Fruit fly (Drosophila melanogaster) whole organism, embryonic: Measurements from ENCODE around the gene CG3902.

Experiments used
- Adf1 ChIP-seq: fragments of 200-800 bp; sonication (Bioruptor generic); IDR thresholded peaks from 2 replicates; pipeline ENCODE4 v1.3.6; 2022; ENCODE audit warnings: missing biosample characterization, missing genetic modification characterization
- Aef1 ChIP-seq: fragments of 200-800 bp; sonication (Bioruptor generic); IDR thresholded peaks from 3 replicates; pipeline ENCODE4 v1.3.6; 2022; ENCODE audit warnings: missing biosample characterization, missing genetic modification characterization
- C15 ChIP-seq: fragments of 200-800 bp; sonication (Bioruptor generic); IDR thresholded peaks from 3 replicates; pipeline ENCODE4 v1.3.6; 2022; ENCODE audit warnings: missing biosample characterization, missing genetic modification characterization
- CG10431 ChIP-seq: fragments of 200-800 bp; sonication (Bioruptor generic); optimal IDR thresholded peaks from 3 replicates; lab custom pipeline; 2018; ENCODE audit warnings: missing biosample characterization, mild to moderate bottlenecking, missing genetic modification characterization
- CG11085 ChIP-seq: fragments of 200-800 bp; sonication (Bioruptor generic); IDR thresholded peaks from 2 replicates; pipeline ENCODE4 v1.3.6; 2022; ENCODE audit warnings: missing biosample characterization, missing genetic modification characterization
- CG13123 ChIP-seq: fragments of 200-800 bp; sonication (Bioruptor generic); optimal IDR thresholded peaks from 2 replicates; lab custom pipeline; 2016; ENCODE audit warnings: missing biosample characterization, missing genetic modification characterization
- CG13424 ChIP-seq: fragments of 200-800 bp; sonication (Bioruptor generic); optimal IDR thresholded peaks from 2 replicates; lab custom pipeline; 2019; ENCODE audit warnings: missing biosample characterization, mild to moderate bottlenecking, missing genetic modification characterization, moderate library complexity
- CG13624 ChIP-seq: fragments of 200-800 bp; sonication (Bioruptor generic); optimal IDR thresholded peaks from 2 replicates; lab custom pipeline; 2016; ENCODE audit warnings: missing biosample characterization, missing genetic modification characterization
- CG13894 ChIP-seq: fragments of 200-800 bp; sonication (Bioruptor generic); optimal IDR thresholded peaks from 3 replicates; lab custom pipeline; 2018; ENCODE audit warnings: missing biosample characterization, mild to moderate bottlenecking, missing genetic modification characterization, moderate library complexity
- CG14050 ChIP-seq: fragments of 200-800 bp; sonication (Bioruptor generic); IDR thresholded peaks from 3 replicates; pipeline ENCODE4 v1.3.6; 2022; ENCODE audit warnings: missing biosample characterization, missing genetic modification characterization
- CG15601 ChIP-seq: fragments of 200-800 bp; sonication (Bioruptor generic); optimal IDR thresholded peaks from 3 replicates; lab custom pipeline; 2019; ENCODE audit warnings: missing biosample characterization, mild to moderate bottlenecking, missing genetic modification characterization, moderate library complexity
- CG16863 ChIP-seq: fragments of 200-800 bp; sonication (Bioruptor generic); optimal IDR thresholded peaks from 3 replicates; lab custom pipeline; 2016; ENCODE audit warnings: missing biosample characterization, missing genetic modification characterization
- CG1792 ChIP-seq: fragments of 200-800 bp; sonication (Bioruptor generic); optimal IDR thresholded peaks from 2 replicates; lab custom pipeline; 2016; ENCODE audit warnings: missing biosample characterization, missing genetic modification characterization
- CG18619 ChIP-seq: fragments of 200-800 bp; sonication (Bioruptor generic); optimal IDR thresholded peaks from 3 replicates; lab custom pipeline; 2017; ENCODE audit warnings: missing biosample characterization, mild to moderate bottlenecking, missing genetic modification characterization
- CG2199 ChIP-seq: fragments of 200-800 bp; sonication (Bioruptor generic); IDR thresholded peaks from 3 replicates; pipeline ENCODE4 v1.3.6; 2022; ENCODE audit warnings: missing biosample characterization, missing genetic modification characterization
- CG31365 ChIP-seq: fragments of 200-800 bp; sonication (Bioruptor generic); optimal IDR thresholded peaks from 2 replicates; lab custom pipeline; 2018; ENCODE audit warnings: missing biosample characterization, mild to moderate bottlenecking, missing genetic modification characterization
- CG3281 ChIP-seq: fragments of 200-800 bp; sonication (Bioruptor generic); optimal IDR thresholded peaks from 3 replicates; lab custom pipeline; 2017; ENCODE audit warnings: missing biosample characterization, mild to moderate bottlenecking, missing genetic modification characterization
- CG3838 ChIP-seq: fragments of 200-800 bp; sonication (Bioruptor generic); optimal IDR thresholded peaks from 3 replicates; lab custom pipeline; 2016; ENCODE audit warnings: missing biosample characterization, missing genetic modification characterization
- CG4360 ChIP-seq: fragments of 200-800 bp; sonication (Bioruptor generic); IDR thresholded peaks from 2 replicates; pipeline ENCODE4 v1.3.6; 2022; ENCODE audit warnings: missing biosample characterization, missing genetic modification characterization
- CG8765 ChIP-seq: fragments of 200-800 bp; sonication (Bioruptor generic); IDR thresholded peaks from 2 replicates; pipeline ENCODE4 v1.3.6; 2022; ENCODE audit warnings: missing biosample characterization, missing genetic modification characterization
- Camta ChIP-seq: fragments of 200-800 bp; sonication (Bioruptor generic); optimal IDR thresholded peaks from 2 replicates; lab custom pipeline; 2016; ENCODE audit warnings: missing biosample characterization, missing genetic modification characterization
- Dp ChIP-seq: fragments of 200-800 bp; sonication (Bioruptor generic); optimal IDR thresholded peaks from 2 replicates; lab custom pipeline; 2018; ENCODE audit warnings: missing biosample characterization, mild to moderate bottlenecking, missing genetic modification characterization, moderate library complexity
- Fer1 ChIP-seq: fragments of 200-800 bp; sonication (Bioruptor generic); optimal IDR thresholded peaks from 2 replicates; lab custom pipeline; 2017; ENCODE audit warnings: missing biosample characterization, mild to moderate bottlenecking, missing genetic modification characterization
- Myb ChIP-seq: fragments of 200-800 bp; sonication (Bioruptor generic); optimal IDR thresholded peaks from 2 replicates; lab custom pipeline; 2016; ENCODE audit warnings: missing biosample characterization, missing genetic modification characterization
- NFAT ChIP-seq: fragments of 200-800 bp; sonication (Bioruptor generic); IDR thresholded peaks from 2 replicates; pipeline ENCODE4 v1.3.6; 2022; ENCODE audit warnings: missing biosample characterization, missing genetic modification characterization
- Taf1 ChIP-seq: fragments of 200-800 bp; sonication (Bioruptor generic); IDR thresholded peaks from 2 replicates; pipeline ENCODE4 v1.3.6; 2022; ENCODE audit warnings: missing biosample characterization, missing genetic modification characterization
- YL-1 ChIP-seq: fragments of 200-800 bp; sonication (Bioruptor generic); optimal IDR thresholded peaks from 3 replicates; lab custom pipeline; 2017; ENCODE audit warnings: missing biosample characterization, mild to moderate bottlenecking, missing genetic modification characterization
- ase ChIP-seq: fragments of 200-800 bp; sonication (Bioruptor generic); IDR thresholded peaks from 3 replicates; pipeline ENCODE4 v1.3.6; 2022; ENCODE audit warnings: missing biosample characterization, missing genetic modification characterization
- chm ChIP-seq: fragments of 200-800 bp; sonication (Bioruptor generic); IDR thresholded peaks from 2 replicates; pipeline ENCODE4 v1.3.6; 2022; ENCODE audit warnings: missing biosample characterization, missing genetic modification characterization
- chn ChIP-seq: fragments of 200-800 bp; sonication (Bioruptor generic); optimal IDR thresholded peaks from 2 replicates; lab custom pipeline; 2016; ENCODE audit warnings: missing biosample characterization, missing genetic modification characterization
- crol ChIP-seq: fragments of 200-800 bp; sonication (Bioruptor generic); IDR thresholded peaks from 2 replicates; pipeline ENCODE4 v1.3.6; 2022; ENCODE audit warnings: missing biosample characterization, missing genetic modification characterization
- disco-r ChIP-seq: fragments of 200-800 bp; sonication (Bioruptor generic); optimal IDR thresholded peaks from 2 replicates; lab custom pipeline; 2016; ENCODE audit warnings: missing biosample characterization, missing genetic modification characterization
- ewg ChIP-seq: fragments of 200-800 bp; sonication (Bioruptor generic); optimal IDR thresholded peaks from 3 replicates; lab custom pipeline; 2017; ENCODE audit warnings: mild to moderate bottlenecking, missing biosample characterization, missing genetic modification reagents, missing genetic modification characterization
- exex ChIP-seq: fragments of 200-800 bp; sonication (Bioruptor generic); optimal IDR thresholded peaks from 4 replicates; lab custom pipeline; 2018; ENCODE audit warnings: missing biosample characterization, mild to moderate bottlenecking, missing genetic modification characterization, moderate library complexity
- gfzf ChIP-seq: fragments of 200-800 bp; sonication (Bioruptor generic); optimal IDR thresholded peaks from 2 replicates; lab custom pipeline; 2016; ENCODE audit warnings: missing biosample characterization, mild to moderate bottlenecking, missing genetic modification characterization, moderate library complexity
- grn ChIP-seq: fragments of 200-800 bp; sonication (Bioruptor generic); optimal IDR thresholded peaks from 3 replicates; lab custom pipeline; 2017; ENCODE audit warnings: missing biosample characterization, missing genetic modification characterization
- hb ChIP-seq: fragments of 200-800 bp; sonication (Bioruptor generic); IDR thresholded peaks from 3 replicates; pipeline ENCODE4 v1.3.6; 2022; ENCODE audit warnings: missing biosample characterization, missing genetic modification characterization; ENCODE audit not compliant: partially characterized antibody
- her ChIP-seq: fragments of 200-800 bp; sonication (Bioruptor generic); optimal IDR thresholded peaks from 2 replicates; lab custom pipeline; 2016; ENCODE audit warnings: missing biosample characterization, missing genetic modification characterization
- maf-S ChIP-seq: fragments of 200-800 bp; sonication (Bioruptor generic); optimal IDR thresholded peaks from 2 replicates; lab custom pipeline; 2016; ENCODE audit warnings: missing biosample characterization, missing genetic modification characterization
- mld ChIP-seq: fragments of 200-800 bp; sonication (Bioruptor generic); IDR thresholded peaks from 3 replicates; pipeline ENCODE4 v1.3.6; 2022; ENCODE audit warnings: missing biosample characterization, missing genetic modification characterization; ENCODE audit not compliant: partially characterized antibody
- pho ChIP-seq: fragments of 200-800 bp; sonication (Bioruptor generic); optimal IDR thresholded peaks from 2 replicates; lab custom pipeline; 2016; ENCODE audit warnings: missing biosample characterization, missing genetic modification characterization
- scrt ChIP-seq: fragments of 200-800 bp; sonication (Bioruptor generic); optimal IDR thresholded peaks from 2 replicates; lab custom pipeline; 2018; ENCODE audit warnings: missing biosample characterization, mild to moderate bottlenecking, missing genetic modification characterization, moderate library complexity
- shn ChIP-seq: fragments of 200-800 bp; sonication (Bioruptor generic); optimal IDR thresholded peaks from 3 replicates; lab custom pipeline; 2016; ENCODE audit warnings: missing biosample characterization, missing genetic modification characterization
- tna ChIP-seq: fragments of 200-800 bp; sonication (Bioruptor generic); IDR thresholded peaks from 2 replicates; pipeline ENCODE4 v1.3.6; 2022; ENCODE audit warnings: missing biosample characterization, missing genetic modification characterization; ENCODE audit not compliant: partially characterized antibody
- toy ChIP-seq: fragments of 200-800 bp; sonication (Bioruptor generic); IDR thresholded peaks from 2 replicates; pipeline ENCODE4 v1.3.6; 2022; ENCODE audit warnings: missing biosample characterization, missing genetic modification characterization
- ttk ChIP-seq: fragments of 200-800 bp; sonication (Bioruptor generic); IDR thresholded peaks from 2 replicates; pipeline ENCODE4 v2.1.2; 2022; ENCODE audit warnings: missing biosample characterization, missing genetic modification characterization
- z ChIP-seq: fragments of 200-800 bp; sonication (Bioruptor generic); IDR thresholded peaks from 3 replicates; pipeline ENCODE4 v1.3.6; 2022; ENCODE audit warnings: missing biosample characterization, missing genetic modification characterization
- zen2 ChIP-seq: fragments of 200-800 bp; sonication (Bioruptor generic); IDR thresholded peaks from 3 replicates; pipeline ENCODE4 v1.3.6; 2022; ENCODE audit warnings: missing biosample characterization, missing genetic modification characterization; ENCODE audit not compliant: partially characterized antibody
- zfh1 ChIP-seq: fragments of 200-800 bp; sonication (Bioruptor generic); IDR thresholded peaks from 3 replicates; pipeline ENCODE4 v1.3.6; 2022; ENCODE audit warnings: missing biosample characterization, missing genetic modification characterization

Gene CG3902

dm6 chr3L:18890283-18891175 is 7.6 kb downstream of the CG3902 start, which contains the start of gene CG3961 (continued):
- TF ChIP-seq CG18619 (GFP tag; lab: Kevin White, UChicago) = peak; percentile 98
- peak; percentile 85 for TF ChIP-seq zfh1 (GFP tag; lab: Robert Waterston, UW)
- peak; percentile 75 for TF ChIP-seq shn (GFP tag; lab: Kevin White, UChicago)
- TF ChIP-seq CG3838 (GFP tag; lab: Kevin White, UChicago) = peak; percentile 93
- no peak for TF ChIP-seq mld (GFP tag; lab: Robert Waterston, UW)
- peak; percentile 97 for TF ChIP-seq crol
- peak; percentile 88 for TF ChIP-seq YL-1 (GFP tag; lab: Kevin White, UChicago)
- peak; percentile 40 for TF ChIP-seq Adf1 (GFP tag; lab: Robert Waterston, UW)
- peak; percentile 60 for TF ChIP-seq her (GFP tag; lab: Kevin White, UChicago)
- TF ChIP-seq maf-S (GFP tag; lab: Kevin White, UChicago) = peak; percentile 79
- peak; percentile 85 for TF ChIP-seq grn (GFP tag; lab: Kevin White, UChicago)
- TF ChIP-seq Fer1 = peak; percentile 96
- peak; percentile 91 for TF ChIP-seq scrt (GFP tag; lab: Kevin White, UChicago)
- TF ChIP-seq CG10431 = peak; percentile 93
- peak; percentile 98 for TF ChIP-seq CG15601 (tag; lab: Kevin White, UChicago)
- TF ChIP-seq ase (GFP tag; lab: Robert Waterston, UW) = peak; percentile 88
- peak; percentile 83; the same call in 1 of the 2 replicates for TF ChIP-seq chm
- TF ChIP-seq Myb (GFP tag; lab: Kevin White, UChicago) = peak; percentile 58
- peak; percentile 84 for TF ChIP-seq Aef1
- peak; percentile 90 for TF ChIP-seq CG16863 (GFP tag; lab: Kevin White, UChicago)
- peak; percentile 45; the same call in 1 of the 2 replicates for TF ChIP-seq CG8765
- peak; percentile 93 for TF ChIP-seq CG13123
- TF ChIP-seq CG1792 (GFP tag; lab: Kevin White, UChicago) = peak; percentile 63
- 0 out of 3 replicates have a peak, but pooled peaks have one; percentile 32 for TF ChIP-seq hb
- peak; percentile 99 for TF ChIP-seq CG13424
- TF ChIP-seq Camta = peak; percentile 90
- peak; percentile 51; the same call in 1 of the 2 replicates for TF ChIP-seq Taf1 (GFP tag; lab: Robert Waterston, UW)
- peak; percentile 69; the same call in 1 of the 2 replicates for TF ChIP-seq toy (GFP tag; lab: Robert Waterston, UW)
- TF ChIP-seq CG2199 (GFP tag; lab: Robert Waterston, UW) = 0 out of 3 replicates have a peak, but pooled peaks have one; percentile 8
- TF ChIP-seq ttk (GFP tag; lab: Robert Waterston, UW) = peak; percentile 94
- TF ChIP-seq CG14050 (GFP tag; lab: Robert Waterston, UW) = peak; percentile 83
- no peak for TF ChIP-seq NFAT (GFP tag; lab: Robert Waterston, UW)
- TF ChIP-seq pho (GFP tag; lab: Kevin White, UChicago) = peak; percentile 87
- peak; percentile 95 for TF ChIP-seq CG3281 (GFP tag; lab: Kevin White, UChicago)
- no peak for TF ChIP-seq tna (GFP tag; lab: Robert Waterston, UW)
- peak; percentile 76 for TF ChIP-seq exex
- TF ChIP-seq C15 = no peak; the same call in 2 of the 3 replicates
- peak; percentile 68 for TF ChIP-seq disco-r
- TF ChIP-seq gfzf (GFP tag; lab: Kevin White, UChicago) = no peak
- TF ChIP-seq zen2 (GFP tag; lab: Robert Waterston, UW) = no peak
- TF ChIP-seq ewg (GFP tag; lab: Kevin White, UChicago) = peak; percentile 96
- TF ChIP-seq Dp = peak; percentile 20
- peak; percentile 62 for TF ChIP-seq CG4360
- TF ChIP-seq CG13894 (tag; lab: Kevin White, UChicago) = no peak
- TF ChIP-seq chn = peak; percentile 92
- peak; percentile 46 for TF ChIP-seq CG31365
- TF ChIP-seq z (GFP tag; lab: Robert Waterston, UW) = 0 out of 3 replicates have a peak, but pooled peaks have one; percentile 10
- peak; percentile 78 for TF ChIP-seq CG13624 (GFP tag; lab: Kevin White, UChicago)
- peak; percentile 59 for TF ChIP-seq CG11085
